Worm (Caenorhabditis elegans) whole organism, L1 larva: ENCODE measurements around the gene latd-1.

Experiments used
- mdl-1 ChIP-seq, 2 experiments: fragments of 150-350 bp; optimal IDR thresholded peaks; 2 replicates each; lab custom pipeline; 2014 to 2017; ENCODE audit warnings: missing biosample characterization in 2 of 2, missing genetic modification characterization in 2 of 2, inconsistent platforms in 1 of 2
- unc-62 ChIP-seq: fragments of 150-350 bp; optimal IDR thresholded peaks from 2 replicates; lab custom pipeline; 2014; ENCODE audit warnings: missing biosample characterization, missing genetic modification reagents, missing genetic modification characterization

ce11 chrX:7883994-7884393 is 13.6 kb downstream of the latd-1 start, which contains the start of gene pcyt-2.2:
- TF ChIP-seq unc-62 (GFP tag; lab: Kevin White, UChicago): no peak
- TF ChIP-seq mdl-1 (tag; optimal IDR thresholded peaks at IDR 0.05; lab: Kevin White, UChicago): no peak
